Fruit fly (Drosophila melanogaster): ENCODE results near the gene CG3062.

The CG3062 gene

dm6 chrX:4671194-4671626, 26.5 kb upstream of the CG3062 start (continued):
- TF ChIP-seq CG6854 (GFP tag; optimal IDR thresholded peaks at IDR 0.05) (no peak), CG15336 (GFP tag; IDR thresholded peaks at IDR 0.05) (no peak), CG4318 (GFP tag; optimal IDR thresholded peaks at IDR 0.05) (no peak), CG9139 (GFP tag; optimal IDR thresholded peaks at IDR 0.05) (peak; percentile 42), dsx (GFP tag; optimal IDR thresholded peaks at IDR 0.05; ENCODE audit: poor library complexity, severe bottlenecking) (no peak)

- TF ChIP-seq CG10669 (GFP tag; optimal IDR thresholded peaks at IDR 0.05) (no peak), CG15336 (GFP tag; IDR thresholded peaks at IDR 0.05) (0 out of 2 replicates have a peak, but pooled peaks have one; percentile 36), fkh (GFP tag; optimal IDR thresholded peaks at IDR 0.05) (peak; percentile 1), CG32006 (GFP tag; optimal IDR thresholded peaks at IDR 0.05) (peak; percentile 10), cyc (GFP tag; optimal IDR thresholded peaks at IDR 0.05) (no peak), CG8119 (GFP tag; IDR thresholded peaks at IDR 0.05) (peak; percentile 41; the same call in 1 of the 3 replicates), CG11902 (GFP tag; optimal IDR thresholded peaks at IDR 0.05) (no peak), Ets96B (tag; optimal IDR thresholded peaks at IDR 0.05) (no peak), eg (GFP tag; IDR thresholded peaks at IDR 0.05) (0 out of 3 replicates have a peak, but pooled peaks have one; percentile 38)
These were observed 24.8 kb upstream of the CG3062 start for dm6 chrX:4669438-4669837.

- TF ChIP-seq topi (GFP tag; optimal IDR thresholded peaks at IDR 0.05): peak; percentile 99
- peak; percentile 98 for TF ChIP-seq lz (GFP tag; optimal IDR thresholded peaks at IDR 0.05)
- TF ChIP-seq CG10631 (GFP tag; optimal IDR thresholded peaks at IDR 0.05): peak; percentile 97
- TF ChIP-seq CG3032 (tag; optimal IDR thresholded peaks at IDR 0.05): peak; percentile 94
- TF ChIP-seq CG4318 (GFP tag; optimal IDR thresholded peaks at IDR 0.05): peak; percentile 96
- TF ChIP-seq fkh (GFP tag; optimal IDR thresholded peaks at IDR 0.05): peak; percentile 80
- TF ChIP-seq Lpt (GFP tag; optimal IDR thresholded peaks at IDR 0.05): peak; percentile 96
- peak; percentile 93 for TF ChIP-seq CG9139 (GFP tag; optimal IDR thresholded peaks at IDR 0.05)
- peak; percentile 98 for TF ChIP-seq Smox (GFP tag; optimal IDR thresholded peaks at IDR 0.05)
- TF ChIP-seq Eip78C (GFP tag): peak; percentile 99
- peak; percentile 95 for TF ChIP-seq CG16779 (tag; optimal IDR thresholded peaks at IDR 0.05)
- peak; percentile 97 for TF ChIP-seq vri (GFP tag; optimal IDR thresholded peaks at IDR 0.05)
- peak; percentile 98 for TF ChIP-seq Hr39 (GFP tag; optimal IDR thresholded peaks at IDR 0.05)
- peak; percentile 98 for TF ChIP-seq CG32006 (GFP tag; optimal IDR thresholded peaks at IDR 0.05)
- peak; percentile 96 for TF ChIP-seq Ets96B (tag; optimal IDR thresholded peaks at IDR 0.05)
- TF ChIP-seq CG11762 (GFP tag; optimal IDR thresholded peaks at IDR 0.05; ENCODE audit: insufficient read depth): peak; percentile 96
- TF ChIP-seq CG6808 (GFP tag; optimal IDR thresholded peaks at IDR 0.05): peak; percentile 95
- peak; percentile 98 for TF ChIP-seq Met (GFP tag; optimal IDR thresholded peaks at IDR 0.05)
- TF ChIP-seq CG6854 (GFP tag; optimal IDR thresholded peaks at IDR 0.05): peak; percentile 96
- TF ChIP-seq cyc (GFP tag; optimal IDR thresholded peaks at IDR 0.05): peak; percentile 98
- peak; percentile 96 for TF ChIP-seq CG1621 (tag; optimal IDR thresholded peaks at IDR 0.05)
- TF ChIP-seq Blimp-1 (GFP tag; optimal IDR thresholded peaks at IDR 0.05): peak; percentile 89
- TF ChIP-seq fd59A (GFP tag; optimal IDR thresholded peaks at IDR 0.05): peak; percentile 95
- peak; percentile 97 for TF ChIP-seq Sox14 (GFP tag; optimal IDR thresholded peaks at IDR 0.05)
- TF ChIP-seq Hr4 (GFP tag; optimal IDR thresholded peaks at IDR 0.05): peak; percentile 97
- TF ChIP-seq acj6 (GFP tag; optimal IDR thresholded peaks at IDR 0.05): peak; percentile 97
- peak; percentile 96 for TF ChIP-seq CG10669 (GFP tag; optimal IDR thresholded peaks at IDR 0.05)
- peak; percentile 98 for TF ChIP-seq Eip75B (GFP tag; optimal IDR thresholded peaks at IDR 0.05)
- peak; percentile 98 for TF ChIP-seq CG7368 (GFP tag; optimal IDR thresholded peaks at IDR 0.05)
- peak; percentile 98 for TF ChIP-seq net (GFP tag; optimal IDR thresholded peaks at IDR 0.05)
- TF ChIP-seq dac (GFP tag; optimal IDR thresholded peaks at IDR 0.05): peak; percentile 97
- peak; percentile 98 for TF ChIP-seq CG3919 (GFP tag; optimal IDR thresholded peaks at IDR 0.05)
- peak; percentile 92 to 97 for TF ChIP-seq ss (GFP tag; optimal IDR thresholded peaks at IDR 0.05)
- peak; percentile 97 for TF ChIP-seq CG11902 (GFP tag; optimal IDR thresholded peaks at IDR 0.05)
- peak; percentile 97 for TF ChIP-seq CG8632 (GFP tag; optimal IDR thresholded peaks at IDR 0.05)
- peak; percentile 98 for TF ChIP-seq CG6163 (GFP tag; IDR thresholded peaks at IDR 0.05)
- TF ChIP-seq Sox102F (GFP tag; optimal IDR thresholded peaks at IDR 0.05): peak; percentile 98
- TF ChIP-seq Sox15 (GFP tag; optimal IDR thresholded peaks at IDR 0.05): peak; percentile 96
- peak; percentile 98 for TF ChIP-seq CG15336 (GFP tag; IDR thresholded peaks at IDR 0.05)
- TF ChIP-seq Eip93F (GFP tag; optimal IDR thresholded peaks at IDR 0.05): peak; percentile 79
- peak; percentile 95 for TF ChIP-seq CG6276 (GFP tag; optimal IDR thresholded peaks at IDR 0.05)
These were observed 22.1 kb upstream of the CG3062 start, which contains the start of gene CG3009 for dm6 chrX:4666650-4667360. Gene CG3009, minus strand, starts transcription at chrX:4666700.

Data from whole organism, prepupa.